Worm (Caenorhabditis elegans) whole organism, L2 larva: ENCODE data around the gene C53D6.10.
A peak's percentile ranks its signal among the peaks of the same experiment; 100 is the strongest.

Experiments
- C34F6.9 ChIP-seq: fragments of 150-350 bp; optimal IDR thresholded peaks from 2 replicates; lab custom pipeline; 2014; ENCODE audit warnings: missing biosample characterization, missing genetic modification characterization
- R02D3.7 ChIP-seq: fragments of 150-350 bp; optimal IDR thresholded peaks from 2 replicates; lab custom pipeline; 2014; ENCODE audit warnings: missing biosample characterization, missing genetic modification characterization
- Y55F3AM.14 ChIP-seq: fragments of 200-800 bp; sonication (Bioruptor generic); optimal IDR thresholded peaks from 2 replicates; lab custom pipeline; 2018; ENCODE audit warnings: mild to moderate bottlenecking, missing genetic modification characterization, missing compliant biosample characterization
- ZK546.5 ChIP-seq: sonication (generic microtip); optimal IDR thresholded peaks from 2 replicates; lab custom pipeline; 2017; ENCODE audit warnings: missing biosample characterization, missing genetic modification characterization
- alr-1 ChIP-seq: fragments of 150-350 bp; optimal IDR thresholded peaks from 2 replicates; lab custom pipeline; 2014; ENCODE audit warnings: missing biosample characterization, missing genetic modification characterization
- ceh-16 ChIP-seq: fragments of 150-350 bp; optimal IDR thresholded peaks from 2 replicates; lab custom pipeline; 2014; ENCODE audit warnings: missing biosample characterization, missing genetic modification characterization
- ceh-82 ChIP-seq: fragments of 150-350 bp; optimal IDR thresholded peaks from 2 replicates; lab custom pipeline; 2014; ENCODE audit warnings: missing biosample characterization, missing genetic modification characterization
- crh-2 ChIP-seq: sonication (generic microtip); optimal IDR thresholded peaks from 2 replicates; lab custom pipeline; 2017; ENCODE audit warnings: missing biosample characterization, missing genetic modification characterization
- egl-27 ChIP-seq: sonication (generic microtip); optimal IDR thresholded peaks from 3 replicates; lab custom pipeline; 2017; ENCODE audit warnings: missing biosample characterization, missing genetic modification reagents, missing genetic modification characterization
- fos-1 ChIP-seq: fragments of 150-350 bp; optimal IDR thresholded peaks from 2 replicates; lab custom pipeline; 2014; ENCODE audit warnings: missing biosample characterization, missing genetic modification characterization
- lin-11 ChIP-seq: fragments of 150-350 bp; sonication (generic microtip); optimal IDR thresholded peaks from 2 replicates; lab custom pipeline; 2014; ENCODE audit warnings: missing biosample characterization, missing genetic modification characterization, inconsistent platforms, mixed read lengths
- mab-5 ChIP-seq: fragments of 150-350 bp; optimal IDR thresholded peaks from 2 replicates; lab custom pipeline; 2014; ENCODE audit warnings: missing biosample characterization, missing genetic modification characterization
- mbf-1 ChIP-seq: sonication (generic microtip); optimal IDR thresholded peaks from 2 replicates; lab custom pipeline; 2017; ENCODE audit warnings: missing biosample characterization, missing genetic modification characterization
- nhr-10 ChIP-seq: sonication (generic microtip); optimal IDR thresholded peaks from 2 replicates; lab custom pipeline; 2017; ENCODE audit warnings: missing biosample characterization, missing genetic modification characterization
- nhr-12 ChIP-seq: fragments of 150-350 bp; optimal IDR thresholded peaks from 2 replicates; lab custom pipeline; 2014; ENCODE audit warnings: missing biosample characterization, missing genetic modification characterization
- nhr-129 ChIP-seq: fragments of 150-350 bp; optimal IDR thresholded peaks from 2 replicates; lab custom pipeline; 2014; ENCODE audit warnings: missing biosample characterization, missing genetic modification characterization
- nhr-21 ChIP-seq: fragments of 150-350 bp; optimal IDR thresholded peaks from 2 replicates; lab custom pipeline; 2014; ENCODE audit warnings: missing biosample characterization, missing genetic modification characterization
- nhr-77 ChIP-seq: fragments of 150-350 bp; optimal IDR thresholded peaks from 2 replicates; lab custom pipeline; 2014; ENCODE audit warnings: missing biosample characterization, missing genetic modification characterization
- peb-1 ChIP-seq: fragments of 150-350 bp; optimal IDR thresholded peaks from 2 replicates; lab custom pipeline; 2014; ENCODE audit warnings: missing biosample characterization, missing genetic modification characterization
- sem-4 ChIP-seq: fragments of 150-350 bp; optimal IDR thresholded peaks from 2 replicates; lab custom pipeline; 2014; ENCODE audit warnings: missing biosample characterization, missing genetic modification reagents, missing genetic modification characterization
- skn-1 ChIP-seq: sonication (generic microtip); optimal IDR thresholded peaks from 2 replicates; lab custom pipeline; 2017; ENCODE audit warnings: missing biosample characterization, missing genetic modification characterization
- sma-3 ChIP-seq: sonication (generic microtip); optimal IDR thresholded peaks from 2 replicates; lab custom pipeline; 2016; ENCODE audit warnings: missing genetic modification reagents, missing genetic modification characterization, missing compliant biosample characterization
- sma-9 ChIP-seq, 2 experiments: fragments of 150-350 bp in 1 of 2; sonication (generic microtip) in 1 of 2; optimal IDR thresholded peaks; 2 replicates each; lab custom pipeline; 2014 to 2016; ENCODE audit warnings: missing genetic modification characterization in 2 of 2, mild to moderate bottlenecking in 1 of 2, missing biosample characterization in 1 of 2, missing compliant biosample characterization in 1 of 2, missing genetic modification reagents in 1 of 2, moderate library complexity in 1 of 2
- unc-39 ChIP-seq: fragments of 150-350 bp; optimal IDR thresholded peaks from 2 replicates; lab custom pipeline; 2014; ENCODE audit warnings: missing biosample characterization, missing genetic modification characterization
- zag-1 ChIP-seq: fragments of 150-350 bp; optimal IDR thresholded peaks from 2 replicates; lab custom pipeline; 2014; ENCODE audit warnings: missing biosample characterization, missing genetic modification characterization
- ztf-1 ChIP-seq: fragments of 200-800 bp; sonication (Bioruptor generic); conservative IDR thresholded peaks from 2 replicates; pipeline ENCODE4 v1.3.6; 2022; ENCODE audit warnings: missing genetic modification characterization, missing compliant biosample characterization
- ztf-4 ChIP-seq: fragments of 150-350 bp; optimal IDR thresholded peaks from 2 replicates; lab custom pipeline; 2014; ENCODE audit warnings: missing biosample characterization, missing genetic modification characterization

Gene C53D6.10

DNA sequence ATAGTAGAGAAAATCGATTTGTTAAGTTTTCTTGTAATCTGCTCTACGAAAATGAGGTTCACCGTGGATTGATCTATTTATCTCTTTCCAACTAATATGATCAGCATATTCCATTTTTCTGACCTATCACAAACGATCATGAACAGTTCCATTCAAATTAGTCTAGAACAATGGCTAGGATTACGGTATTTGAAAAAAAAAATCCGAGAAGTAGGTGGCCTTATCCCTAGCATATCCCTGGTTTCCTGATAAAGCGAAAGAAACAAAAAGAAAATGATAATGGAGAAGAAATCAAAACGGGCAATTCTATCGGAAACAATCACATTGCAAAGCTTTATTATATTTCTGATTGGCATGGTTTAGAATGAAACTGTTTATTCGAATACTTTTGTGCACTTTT is 41.5 kb downstream of the C53D6.10 start, which contains the start of gene mltn-12:
Gene mltn-12 (plus strand): TSS at position 301 of the 400 bp plus-strand sequence.
- TF ChIP-seq nhr-12 (tag; lab: Kevin White, UChicago) (no peak), fos-1 (tag; lab: Kevin White, UChicago) (no peak), ZK546.5 (no peak), crh-2 (tag; lab: Kevin White, UChicago) (no peak), ceh-16 (no peak), nhr-21 (tag; lab: Kevin White, UChicago) (no peak), nhr-77 (tag; lab: Kevin White, UChicago) (no peak), peb-1 (tag; lab: Kevin White, UChicago) (no peak), unc-39 (tag; lab: Kevin White, UChicago) (no peak), nhr-10 (tag; lab: Kevin White, UChicago) (no peak), ceh-82 (tag; lab: Kevin White, UChicago) (no peak)

- peak; percentile 24 for TF ChIP-seq sma-9 (GFP tag; optimal IDR thresholded peaks at IDR 0.05; lab: Kevin White, UChicago)
- no peak for TF ChIP-seq sma-9 (tag; optimal IDR thresholded peaks at IDR 0.05; lab: Kevin White, UChicago)
- no peak for TF ChIP-seq ztf-1
- no peak for TF ChIP-seq sem-4 (tag; lab: Kevin White, UChicago)
- TF ChIP-seq alr-1 (tag; lab: Kevin White, UChicago) = no peak
- peak; percentile 69 for TF ChIP-seq crh-2 (tag; lab: Kevin White, UChicago)
- no peak for TF ChIP-seq lin-11 (tag; lab: Kevin White, UChicago)
- no peak for TF ChIP-seq ztf-4 (tag; lab: Kevin White, UChicago)
- TF ChIP-seq fos-1 (tag; lab: Kevin White, UChicago) = peak; percentile 30
- TF ChIP-seq R02D3.7 (tag; lab: Kevin White, UChicago) = no peak
- TF ChIP-seq C34F6.9 = peak; percentile 34
- no peak for TF ChIP-seq sma-3
- no peak for TF ChIP-seq mab-5 (tag; lab: Kevin White, UChicago)
- TF ChIP-seq nhr-129 = no peak
- no peak for TF ChIP-seq Y55F3AM.14 (GFP tag; lab: Kevin White, UChicago)
- no peak for TF ChIP-seq zag-1 (tag; lab: Kevin White, UChicago)
- no peak for TF ChIP-seq nhr-10 (tag; lab: Kevin White, UChicago)
- TF ChIP-seq skn-1 = no peak
- TF ChIP-seq peb-1 (tag; lab: Kevin White, UChicago) = no peak
- no peak for TF ChIP-seq egl-27 (tag; lab: Kevin White, UChicago)
These were observed 47.4 kb downstream of the C53D6.10 start, which contains the start of gene bre-1 for ce11 chrIV:8986761-8987316. Gene bre-1, plus strand, starts transcription at chrIV:8987266.

- no peak for TF ChIP-seq Y55F3AM.14 (GFP tag; lab: Kevin White, UChicago)
- no peak for TF ChIP-seq mbf-1 (tag; lab: Kevin White, UChicago)
These were observed 49.7 kb downstream of the C53D6.10 start, which contains the start of gene nstp-1 for ce11 chrIV:8984566-8984965. Gene nstp-1, plus strand, starts transcription at chrIV:8984866.
